Fruit fly (Drosophila melanogaster): ENCODE data around the gene dsb.

The dsb gene

dm6 chr3L:1882868-1883554, 27.0 kb downstream of the dsb start, which contains the start of gene CG13937:
TSS of gene CG13937 (minus strand) at chr3L:1883041.
- TF ChIP-seq CG5245 (GFP tag; optimal IDR thresholded peaks at IDR 0.05) = no peak
- TF ChIP-seq Fer1 (GFP tag; optimal IDR thresholded peaks at IDR 0.05) = peak; percentile 11
- 0 out of 3 replicates have a peak, but pooled peaks have one; percentile 9 for TF ChIP-seq CG11695 (GFP tag; IDR thresholded peaks at IDR 0.05)
- TF ChIP-seq CG8388 (GFP tag; optimal IDR thresholded peaks at IDR 0.05) = no peak
- TF ChIP-seq H2.0 (GFP tag; IDR thresholded peaks at IDR 0.05) = no peak
- peak; percentile 13 for TF ChIP-seq Deaf1 (tag; optimal IDR thresholded peaks at IDR 0.05)
- no peak for TF ChIP-seq nom (GFP tag; optimal IDR thresholded peaks at IDR 0.05)
- TF ChIP-seq ewg (GFP tag; optimal IDR thresholded peaks at IDR 0.05) = peak; percentile 46
- peak; percentile 39 for TF ChIP-seq scrt (GFP tag; optimal IDR thresholded peaks at IDR 0.05)
- TF ChIP-seq unc-4 (GFP tag; IDR thresholded peaks at IDR 0.05; ENCODE audit: partially characterized antibody) = 0 out of 2 replicates have a peak, but pooled peaks have one; percentile 18
- TF ChIP-seq CG3847 (GFP tag; IDR thresholded peaks at IDR 0.05) = no peak
- no peak for TF ChIP-seq bowl (GFP tag; IDR thresholded peaks at IDR 0.05)
- peak; percentile 52 for TF ChIP-seq pros (GFP tag; optimal IDR thresholded peaks at IDR 0.05)
- TF ChIP-seq CG13287 (GFP tag; IDR thresholded peaks at IDR 0.05; ENCODE audit: partially characterized antibody) = peak; percentile 35; the same call in 1 of the 2 replicates
- TF ChIP-seq Elba2 (GFP tag; optimal IDR thresholded peaks at IDR 0.05) = no peak
- TF ChIP-seq CG17186 (GFP tag; optimal IDR thresholded peaks at IDR 0.05) = no peak
- TF ChIP-seq CG15514 (GFP tag; optimal IDR thresholded peaks at IDR 0.05) = peak; percentile 19
- no peak for TF ChIP-seq slbo (GFP tag; IDR thresholded peaks at IDR 0.05)
- TF ChIP-seq onecut (GFP tag; IDR thresholded peaks at IDR 0.05) = peak; percentile 38; the same call in 1 of the 2 replicates
- TF ChIP-seq CG10543 (GFP tag; optimal IDR thresholded peaks at IDR 0.05) = peak; percentile 46
- 0 out of 2 replicates have a peak, but pooled peaks have one; percentile 32 for TF ChIP-seq hbn (GFP tag; IDR thresholded peaks at IDR 0.05; ENCODE audit: partially characterized antibody)
- TF ChIP-seq CG9932 (GFP tag; IDR thresholded peaks at IDR 0.05) = no peak
- 0 out of 4 replicates have a peak, but pooled peaks have one; percentile 60 for TF ChIP-seq chinmo (GFP tag; IDR thresholded peaks at IDR 0.05; ENCODE audit: partially characterized antibody)
- TF ChIP-seq nau (GFP tag; optimal IDR thresholded peaks at IDR 0.05) = no peak
- TF ChIP-seq Dfd (GFP tag; optimal IDR thresholded peaks at IDR 0.05) = no peak
- TF ChIP-seq tap (tag; optimal IDR thresholded peaks at IDR 0.05) = peak; percentile 7
- TF ChIP-seq sd (tag; optimal IDR thresholded peaks at IDR 0.05) = peak; percentile 55
- TF ChIP-seq HmgD (GFP tag; optimal IDR thresholded peaks at IDR 0.05) = no peak
- no peak for TF ChIP-seq Fer3 (tag; optimal IDR thresholded peaks at IDR 0.05)
- TF ChIP-seq ERR (GFP tag; optimal IDR thresholded peaks at IDR 0.05) = no peak
- peak; percentile 44 for TF ChIP-seq nerfin-1 (tag; optimal IDR thresholded peaks at IDR 0.05)
- TF ChIP-seq crol (GFP tag; IDR thresholded peaks at IDR 0.05) = peak; percentile 43; the same call in 1 of the 2 replicates
- TF ChIP-seq Scr (GFP tag; IDR thresholded peaks at IDR 0.05; ENCODE audit: partially characterized antibody) = peak; percentile 11; the same call in 1 of the 2 replicates
- no peak for TF ChIP-seq CG3281 (GFP tag; optimal IDR thresholded peaks at IDR 0.05)
- TF ChIP-seq fd96Cb (tag; optimal IDR thresholded peaks at IDR 0.05) = no peak
- TF ChIP-seq Fer2 (tag; optimal IDR thresholded peaks at IDR 0.05) = no peak
- TF ChIP-seq dati (GFP tag; IDR thresholded peaks at IDR 0.05) = no peak
- peak; percentile 58 to 80 for TF ChIP-seq Trl (optimal IDR thresholded peaks at IDR 0.05)
- no peak for TF ChIP-seq Trl (GFP tag; optimal IDR thresholded peaks at IDR 0.05)
- TF ChIP-seq z (GFP tag; IDR thresholded peaks at IDR 0.05) = 0 out of 3 replicates have a peak, but pooled peaks have one; percentile 34
- peak; percentile 13 for TF ChIP-seq gro (GFP tag; optimal IDR thresholded peaks at IDR 0.05)
- TF ChIP-seq CG6765 (GFP tag; optimal IDR thresholded peaks at IDR 0.05) = no peak
- peak; percentile 1 for TF ChIP-seq Myb (GFP tag; optimal IDR thresholded peaks at IDR 0.05)
- TF ChIP-seq BtbVII (GFP tag; optimal IDR thresholded peaks at IDR 0.05) = peak; percentile 25
- TF ChIP-seq hkb (optimal IDR thresholded peaks at IDR 0.05) = no peak
- no peak for TF ChIP-seq hkb (GFP tag; IDR thresholded peaks at IDR 0.05)
- no peak for TF ChIP-seq vfl (GFP tag; optimal IDR thresholded peaks at IDR 0.05)
- TF ChIP-seq lola (GFP tag; optimal IDR thresholded peaks at IDR 0.05) = no peak
- TF ChIP-seq emc (GFP tag; optimal IDR thresholded peaks at IDR 0.05) = no peak

Data from whole organism, embryonic.